Worm (Caenorhabditis elegans) whole organism, L4 larva: ENCODE results near the gene T10F2.2.

Experiments
- D1046.2 ChIP-seq: fragments of 200-800 bp; sonication (Bioruptor generic); IDR thresholded peaks from 2 replicates; pipeline ENCODE4 v1.3.6; 2022; ENCODE audit warnings: missing genetic modification characterization, missing compliant biosample characterization
- F26F4.8 ChIP-seq: fragments of 200-800 bp; sonication (Bioruptor generic); conservative IDR thresholded peaks from 2 replicates; pipeline ENCODE4 v1.3.6; 2022; ENCODE audit warnings: missing genetic modification characterization, missing compliant biosample characterization
- T26A8.4 ChIP-seq: fragments of 200-800 bp; sonication (Bioruptor generic); IDR thresholded peaks from 2 replicates; pipeline ENCODE4 v1.3.6; 2022; ENCODE audit warnings: missing genetic modification characterization, missing compliant biosample characterization
- Y105C5A.15 ChIP-seq: fragments of 200-800 bp; sonication (Bioruptor generic); IDR thresholded peaks from 2 replicates; pipeline ENCODE4 v1.3.6; 2022; ENCODE audit warnings: missing genetic modification characterization, missing compliant biosample characterization
- ZK337.2 ChIP-seq: fragments of 200-800 bp; sonication (Bioruptor generic); IDR thresholded peaks from 2 replicates; pipeline ENCODE4 v1.3.6; 2022; ENCODE audit warnings: missing genetic modification reagents, missing genetic modification characterization, missing compliant biosample characterization
- aha-1 ChIP-seq: fragments of 150-350 bp; peaks from one replicate; lab custom pipeline; 2014; ENCODE audit warnings: missing biosample characterization, missing genetic modification characterization
- ama-1 ChIP-seq: fragments of 150-350 bp; optimal IDR thresholded peaks from 2 replicates; lab custom pipeline; 2014; ENCODE audit warnings: inconsistent platforms, mixed read lengths
- ceh-20 ChIP-seq: fragments of 200-800 bp; sonication (Bioruptor generic); IDR thresholded peaks from 2 replicates; pipeline ENCODE4 v1.3.6; 2022; ENCODE audit warnings: missing genetic modification reagents, missing genetic modification characterization, missing compliant biosample characterization
- ceh-28 ChIP-seq: fragments of 150-350 bp; optimal IDR thresholded peaks from 2 replicates; lab custom pipeline; 2014; ENCODE audit warnings: missing biosample characterization, missing genetic modification reagents, missing genetic modification characterization
- ceh-44 ChIP-seq: fragments of 200-800 bp; sonication (Bioruptor generic); IDR thresholded peaks from 2 replicates; pipeline ENCODE4 v1.3.6; 2022; ENCODE audit warnings: missing genetic modification reagents, missing genetic modification characterization, missing compliant biosample characterization
- ceh-62 ChIP-seq: sonication (generic microtip); optimal IDR thresholded peaks from 2 replicates; lab custom pipeline; 2017; ENCODE audit warnings: missing biosample characterization, missing genetic modification characterization
- ces-1 ChIP-seq: fragments of 150-350 bp; sonication (generic microtip); optimal IDR thresholded peaks from 4 replicates; lab custom pipeline; 2014; ENCODE audit warnings: missing biosample characterization, missing genetic modification reagents, missing genetic modification characterization
- cey-2 ChIP-seq: sonication (generic microtip); optimal IDR thresholded peaks from 3 replicates; lab custom pipeline; 2017; ENCODE audit warnings: missing genetic modification characterization, mild to moderate bottlenecking, missing compliant biosample characterization, antibody characterized with exemption, borderline replicate concordance; ENCODE audit not compliant: insufficient read depth
- daf-19 ChIP-seq: fragments of 200-800 bp; sonication (Bioruptor generic); conservative IDR thresholded peaks from 2 replicates; pipeline ENCODE4 v1.3.6; 2022; ENCODE audit warnings: missing genetic modification characterization, missing compliant biosample characterization
- dpl-1 ChIP-seq: fragments of 150-350 bp; optimal IDR thresholded peaks from 2 replicates; lab custom pipeline; 2014; ENCODE audit warnings: missing biosample characterization, missing genetic modification reagents, missing genetic modification characterization
- dve-1 ChIP-seq: sonication (generic microtip); optimal IDR thresholded peaks from 2 replicates; lab custom pipeline; 2017; ENCODE audit warnings: antibody characterized with exemption, mild to moderate bottlenecking, missing genetic modification characterization, missing compliant biosample characterization; ENCODE audit not compliant: insufficient read depth
- egl-43 ChIP-seq: fragments of 200-800 bp; sonication (Bioruptor generic); IDR thresholded peaks from 2 replicates; pipeline ENCODE4 v1.3.6; 2022; ENCODE audit warnings: missing genetic modification reagents, missing genetic modification characterization, missing compliant biosample characterization
- hif-1 ChIP-seq, 2 experiments: sonication (generic microtip); optimal IDR thresholded peaks; 2 replicates each; lab custom pipeline; 2016 to 2017; ENCODE audit warnings: missing compliant biosample characterization in 2 of 2, missing genetic modification characterization in 2 of 2, missing genetic modification reagents in 2 of 2, missing genotype in 2 of 2, mild to moderate bottlenecking in 1 of 2
- hlh-30 ChIP-seq: sonication (generic microtip); optimal IDR thresholded peaks from 2 replicates; lab custom pipeline; 2017; ENCODE audit warnings: antibody characterized with exemption, mild to moderate bottlenecking, missing genetic modification characterization, missing compliant biosample characterization; ENCODE audit not compliant: insufficient read depth
- hmg-1.1 ChIP-seq: fragments of 200-800 bp; sonication (Bioruptor generic); IDR thresholded peaks from 2 replicates; pipeline ENCODE4 v1.3.6; 2022; ENCODE audit warnings: missing genetic modification reagents, missing genetic modification characterization, missing compliant biosample characterization
- jun-1 ChIP-seq: fragments of 150-350 bp; optimal IDR thresholded peaks from 2 replicates; lab custom pipeline; 2014; ENCODE audit warnings: missing biosample characterization, missing genetic modification reagents, missing genetic modification characterization
- lin-13 ChIP-seq: fragments of 150-350 bp; optimal IDR thresholded peaks from 2 replicates; lab custom pipeline; 2014; ENCODE audit warnings: missing biosample characterization, missing genetic modification reagents, missing genetic modification characterization
- lin-29 ChIP-seq: fragments of 200-800 bp; sonication (Bioruptor generic); IDR thresholded peaks from 2 replicates; pipeline ENCODE4 v1.3.6; 2022; ENCODE audit warnings: missing genetic modification reagents, missing genetic modification characterization, missing compliant biosample characterization
- lin-38 ChIP-seq: fragments of 200-800 bp; sonication (Bioruptor generic); IDR thresholded peaks from 2 replicates; pipeline ENCODE4 v1.3.6; 2022; ENCODE audit warnings: missing genetic modification reagents, missing genetic modification characterization, missing compliant biosample characterization
- lsy-2 ChIP-seq, 2 experiments: fragments of 150-350 bp in 1 of 2; sonication (generic microtip) in 1 of 2; optimal IDR thresholded peaks; 2 replicates each; lab custom pipeline; 2014 to 2017; ENCODE audit warnings: missing biosample characterization in 2 of 2, missing genetic modification characterization in 2 of 2
- mdt-29 ChIP-seq: fragments of 200-800 bp; sonication (Bioruptor generic); IDR thresholded peaks from 2 replicates; pipeline ENCODE4 v1.3.6; 2022; ENCODE audit warnings: missing genetic modification reagents, missing genetic modification characterization, missing compliant biosample characterization
- mep-1 ChIP-seq: fragments of 150-350 bp; sonication (generic microtip); optimal IDR thresholded peaks from 3 replicates; lab custom pipeline; 2014; ENCODE audit warnings: missing biosample characterization, missing genetic modification characterization
- mes-2 ChIP-seq: sonication (generic microtip); optimal IDR thresholded peaks from 2 replicates; lab custom pipeline; 2016; ENCODE audit warnings: missing genotype, mild to moderate bottlenecking, missing genetic modification characterization, missing compliant biosample characterization; ENCODE audit not compliant: poor library complexity, severe bottlenecking
- nhr-10 ChIP-seq: fragments of 150-350 bp; optimal IDR thresholded peaks from 2 replicates; lab custom pipeline; 2014; ENCODE audit warnings: missing biosample characterization, missing genetic modification characterization
- nhr-11 ChIP-seq: fragments of 150-350 bp; optimal IDR thresholded peaks from 2 replicates; lab custom pipeline; 2014; ENCODE audit warnings: missing biosample characterization, missing genetic modification characterization
- nhr-111 ChIP-seq: fragments of 200-800 bp; sonication (Bioruptor generic); optimal IDR thresholded peaks from 2 replicates; lab custom pipeline; 2018; ENCODE audit warnings: mild to moderate bottlenecking, missing genetic modification characterization, missing compliant biosample characterization
- nhr-237 ChIP-seq: sonication (generic microtip); optimal IDR thresholded peaks from 2 replicates; lab custom pipeline; 2017; ENCODE audit warnings: missing biosample characterization, missing genetic modification characterization
- nhr-41 ChIP-seq: fragments of 200-800 bp; sonication (Bioruptor generic); IDR thresholded peaks from 2 replicates; pipeline ENCODE4 v1.3.6; 2022; ENCODE audit warnings: missing genetic modification reagents, missing genetic modification characterization, missing compliant biosample characterization
- nhr-77 ChIP-seq: fragments of 150-350 bp; optimal IDR thresholded peaks from 2 replicates; lab custom pipeline; 2014; ENCODE audit warnings: missing biosample characterization, missing genetic modification characterization
- pha-4 ChIP-seq, 2 experiments: fragments of 150-350 bp in 1 of 2; fragments of 200-800 bp in 1 of 2; sonication (Bioruptor generic) in 1 of 2; IDR thresholded peaks in 1 of 2; optimal IDR thresholded peaks in 1 of 2; 2 replicates each; pipeline versions ENCODE4 v1.3.6 to Lab custom; 2014 to 2022; ENCODE audit warnings: missing genetic modification characterization in 2 of 2, missing genetic modification reagents in 2 of 2, missing biosample characterization in 1 of 2, missing compliant biosample characterization in 1 of 2
- saeg-2 ChIP-seq: fragments of 200-800 bp; sonication (Bioruptor generic); IDR thresholded peaks from 2 replicates; pipeline ENCODE4 v1.3.6; 2022; ENCODE audit warnings: missing genetic modification reagents, missing genetic modification characterization, missing compliant biosample characterization
- set-16 ChIP-seq: fragments of 200-800 bp; sonication (Bioruptor generic); IDR thresholded peaks from 2 replicates; pipeline ENCODE4 v1.3.6; 2022; ENCODE audit warnings: missing genetic modification reagents, missing genetic modification characterization, missing compliant biosample characterization
- snpc-4 ChIP-seq: fragments of 150-350 bp; optimal IDR thresholded peaks from 2 replicates; lab custom pipeline; 2014; ENCODE audit warnings: missing biosample characterization, missing genetic modification characterization
- tra-1 ChIP-seq: fragments of 200-800 bp; sonication (Bioruptor generic); IDR thresholded peaks from 2 replicates; pipeline ENCODE4 v1.3.6; 2022; ENCODE audit warnings: missing genetic modification reagents, missing genetic modification characterization, missing compliant biosample characterization
- unc-62 ChIP-seq, 3 experiments: fragments of 150-350 bp in 1 of 3; sonication (generic microtip); optimal IDR thresholded peaks in 2 of 3; peaks in 1 of 3; 1 replicate in 1 of 3; 2 replicates in 2 of 3; lab custom pipeline; 2014 to 2017; ENCODE audit warnings: missing biosample characterization in 3 of 3, missing genetic modification characterization in 3 of 3, missing genetic modification reagents in 3 of 3, missing genotype in 1 of 3
- zfp-2 ChIP-seq: sonication (generic microtip); optimal IDR thresholded peaks from 2 replicates; lab custom pipeline; 2016; ENCODE audit warnings: mild to moderate bottlenecking, missing genetic modification characterization, missing compliant biosample characterization
- ztf-7 ChIP-seq: fragments of 150-350 bp; optimal IDR thresholded peaks from 2 replicates; lab custom pipeline; 2014; ENCODE audit warnings: missing biosample characterization, missing genetic modification characterization

T10F2.2 gene

ce11 chrIII:5196298-5197045, 31.4 kb upstream of the T10F2.2 start (continued):
- TF ChIP-seq lin-13 (GFP tag; lab: Kevin White, UChicago) (peak; percentile 54), aha-1 (tag; lab: Kevin White, UChicago) (peak; percentile 97), egl-43 (0 out of 2 replicates have a peak, but pooled peaks have one; percentile 7), jun-1 (tag; lab: Kevin White, UChicago) (no peak), T26A8.4 (GFP tag; lab: Robert Waterston, UW) (peak; percentile 71), unc-62 (GFP tag; optimal IDR thresholded peaks at IDR 0.05 in 1 of 2; lab: Kevin White, UChicago) (peak in 1 of 2 experiments; percentile 60), unc-62 (tag; optimal IDR thresholded peaks at IDR 0.05; lab: Kevin White, UChicago) (no peak), lin-38 (GFP tag; lab: Robert Waterston, UW) (peak; percentile 80)

ce11 chrIII:5195690-5196089, 30.6 kb upstream of the T10F2.2 start, which contains the start of gene moc-6:
Gene moc-6, plus strand, starts transcription at chrIII:5195990.
- no peak for TF ChIP-seq hif-1 (tag; optimal IDR thresholded peaks at IDR 0.05; lab: Kevin White, UChicago)
- no peak for TF ChIP-seq F26F4.8 (GFP tag; lab: Robert Waterston, UW)
- no peak for TF ChIP-seq jun-1 (tag; lab: Kevin White, UChicago)
- no peak for TF ChIP-seq nhr-77 (tag; lab: Kevin White, UChicago)
- no peak for TF ChIP-seq ceh-20 (GFP tag; lab: Robert Waterston, UW)
- TF ChIP-seq lin-13 (GFP tag; lab: Kevin White, UChicago): no peak
- TF ChIP-seq cey-2 (tag; lab: Kevin White, UChicago): no peak
- no peak for TF ChIP-seq snpc-4
- no peak for TF ChIP-seq nhr-237 (tag; lab: Kevin White, UChicago)
- TF ChIP-seq nhr-111 (GFP tag; lab: Kevin White, UChicago): no peak
- no peak for TF ChIP-seq daf-19

ce11 chrIII:5193266-5193665, 28.2 kb upstream of the T10F2.2 start:
- no peak for TF ChIP-seq hif-1 (tag; optimal IDR thresholded peaks at IDR 0.05; lab: Kevin White, UChicago)
- peak; percentile 39 for TF ChIP-seq hlh-30 (tag; lab: Kevin White, UChicago)
- TF ChIP-seq, all 104 proteins: peak for 1

ce11 chrIII:5190671-5191174, 25.6 kb upstream of the T10F2.2 start, which contains the start of gene hira-1:
Gene hira-1, plus strand, starts transcription at chrIII:5191124.
- no peak for TF ChIP-seq mdt-29
- no peak for TF ChIP-seq ZK337.2 (GFP tag; lab: Robert Waterston, UW)
- no peak for TF ChIP-seq Y105C5A.15
- no peak for TF ChIP-seq hmg-1.1
- TF ChIP-seq mep-1 (tag; lab: Kevin White, UChicago): peak; percentile 28
- no peak for TF ChIP-seq aha-1 (tag; lab: Kevin White, UChicago)
- no peak for TF ChIP-seq nhr-237 (tag; lab: Kevin White, UChicago)
- TF ChIP-seq dpl-1 (GFP tag; lab: Kevin White, UChicago): peak; percentile 77
- TF ChIP-seq lin-38 (GFP tag; lab: Robert Waterston, UW): peak; percentile 75
- TF ChIP-seq nhr-10 (tag; lab: Kevin White, UChicago): no peak
- TF ChIP-seq nhr-41 (GFP tag; lab: Robert Waterston, UW): no peak
- TF ChIP-seq lsy-2 (tag; optimal IDR thresholded peaks at IDR 0.05; lab: Kevin White, UChicago): peak in 1 of 2 experiments; percentile 65
- no peak for TF ChIP-seq D1046.2 (GFP tag; lab: Robert Waterston, UW)
- peak; percentile 63 for TF ChIP-seq mes-2 (tag; lab: Kevin White, UChicago)
- peak; percentile 9 for TF ChIP-seq ztf-7
- TF ChIP-seq pha-4 (GFP tag; IDR thresholded peaks at IDR 0.05; lab: Robert Waterston, UW): no peak
- no peak for TF ChIP-seq pha-4 (tag; optimal IDR thresholded peaks at IDR 0.05; lab: Kevin White, UChicago)
- TF ChIP-seq dve-1 (tag; lab: Kevin White, UChicago): peak; percentile 33
- no peak for TF ChIP-seq nhr-11 (tag; lab: Kevin White, UChicago)
- TF ChIP-seq ceh-28 (tag; lab: Kevin White, UChicago): no peak
- no peak for TF ChIP-seq lin-29 (GFP tag; lab: Robert Waterston, UW)
- no peak for TF ChIP-seq ama-1 (lab: Kevin White, UChicago)
- TF ChIP-seq ceh-44: no peak
- TF ChIP-seq saeg-2 (GFP tag; lab: Robert Waterston, UW): no peak
- peak; percentile 6 for TF ChIP-seq ces-1
- no peak for TF ChIP-seq ceh-62 (tag; lab: Kevin White, UChicago)
- TF ChIP-seq tra-1 (GFP tag; lab: Robert Waterston, UW): no peak
- TF ChIP-seq set-16 (GFP tag; lab: Robert Waterston, UW): no peak
- no peak for TF ChIP-seq zfp-2 (tag; lab: Kevin White, UChicago)
